Fruit fly (Drosophila melanogaster) whole organism, embryonic: ENCODE data around the gene mus101.

ENCODE experiments used
- Bgb ChIP-seq: fragments of 200-800 bp; sonication (Bioruptor generic); IDR thresholded peaks from 2 replicates; pipeline ENCODE4 v1.3.6; 2022; ENCODE audit warnings: missing biosample characterization, missing genetic modification characterization; ENCODE audit not compliant: partially characterized antibody
- C15 ChIP-seq: fragments of 200-800 bp; sonication (Bioruptor generic); IDR thresholded peaks from 3 replicates; pipeline ENCODE4 v1.3.6; 2022; ENCODE audit warnings: missing biosample characterization, missing genetic modification characterization
- CG10267 ChIP-seq: fragments of 200-800 bp; sonication (Bioruptor generic); optimal IDR thresholded peaks from 2 replicates; lab custom pipeline; 2018; ENCODE audit warnings: missing biosample characterization, mild to moderate bottlenecking, missing genetic modification characterization, moderate library complexity
- CG10979 ChIP-seq: fragments of 200-800 bp; sonication (Bioruptor generic); optimal IDR thresholded peaks from 2 replicates; lab custom pipeline; 2018; ENCODE audit warnings: missing biosample characterization, mild to moderate bottlenecking, missing genetic modification characterization, moderate library complexity
- CG12659 ChIP-seq: fragments of 200-800 bp; sonication (Bioruptor generic); optimal IDR thresholded peaks from 3 replicates; lab custom pipeline; 2017; ENCODE audit warnings: mild to moderate bottlenecking, missing biosample characterization, missing genetic modification reagents, missing genetic modification characterization
- CG13287 ChIP-seq: fragments of 200-800 bp; sonication (Bioruptor generic); IDR thresholded peaks from 2 replicates; pipeline ENCODE4 v1.3.6; 2022; ENCODE audit warnings: missing biosample characterization, missing genetic modification characterization; ENCODE audit not compliant: partially characterized antibody
- CG13775 ChIP-seq: fragments of 200-800 bp; sonication (Bioruptor generic); optimal IDR thresholded peaks from 3 replicates; lab custom pipeline; 2017; ENCODE audit warnings: missing biosample characterization, mild to moderate bottlenecking, missing genetic modification characterization
- CG14710 ChIP-seq: fragments of 200-800 bp; sonication (Bioruptor generic); optimal IDR thresholded peaks from 3 replicates; lab custom pipeline; 2019; ENCODE audit warnings: missing biosample characterization, mild to moderate bottlenecking, missing genetic modification characterization, moderate library complexity
- CG15514 ChIP-seq: fragments of 200-800 bp; sonication (Bioruptor generic); optimal IDR thresholded peaks from 3 replicates; lab custom pipeline; 2017; ENCODE audit warnings: missing biosample characterization, missing genetic modification characterization, mild to moderate bottlenecking, moderate library complexity, missing genetic modification reagents
- CG2116 ChIP-seq: fragments of 200-800 bp; sonication (Bioruptor generic); optimal IDR thresholded peaks from 3 replicates; lab custom pipeline; 2018; ENCODE audit warnings: missing biosample characterization, mild to moderate bottlenecking, missing genetic modification characterization
- CG2129 ChIP-seq: fragments of 200-800 bp; sonication (Bioruptor generic); IDR thresholded peaks from 2 replicates; pipeline ENCODE4 v1.3.6; 2022; ENCODE audit warnings: missing biosample characterization, missing genetic modification characterization; ENCODE audit not compliant: partially characterized antibody
- CG2712 ChIP-seq: fragments of 200-800 bp; optimal IDR thresholded peaks from 3 replicates; lab custom pipeline; 2019; ENCODE audit warnings: missing biosample characterization, mild to moderate bottlenecking, missing genetic modification characterization, moderate library complexity
- CG30020 ChIP-seq: fragments of 200-800 bp; optimal IDR thresholded peaks from 2 replicates; lab custom pipeline; 2019; ENCODE audit warnings: missing biosample characterization, mild to moderate bottlenecking, missing genetic modification characterization, moderate library complexity
- CG34422 ChIP-seq: fragments of 200-800 bp; sonication (Bioruptor generic); IDR thresholded peaks from 3 replicates; pipeline ENCODE4 v1.3.6; 2022; ENCODE audit warnings: missing biosample characterization, missing genetic modification characterization
- CG3995 ChIP-seq: fragments of 200-800 bp; sonication (Bioruptor generic); optimal IDR thresholded peaks from 3 replicates; lab custom pipeline; 2016; ENCODE audit warnings: missing biosample characterization, missing genetic modification characterization
- CG7963 ChIP-seq: fragments of 200-800 bp; sonication (Bioruptor generic); IDR thresholded peaks from 3 replicates; pipeline ENCODE4 v1.3.6; 2022; ENCODE audit warnings: missing biosample characterization, missing genetic modification characterization; ENCODE audit not compliant: partially characterized antibody
- CG8290 ChIP-seq, 3 experiments: fragments of 200-800 bp; sonication (Bioruptor generic); optimal IDR thresholded peaks; 2 replicates each; lab custom pipeline; 2016 to 2019; ENCODE audit warnings: missing biosample characterization in 3 of 3, missing genetic modification characterization in 3 of 3, mild to moderate bottlenecking in 2 of 3, moderate library complexity in 1 of 3
- Dfd ChIP-seq, 2 experiments: fragments of >200 bp; optimal IDR thresholded peaks; 2 replicates each; lab custom pipeline; 2017; ENCODE audit warnings: missing biosample characterization in 2 of 2, missing genetic modification characterization in 2 of 2
- Doc3 ChIP-seq: fragments of 200-800 bp; sonication (Bioruptor generic); IDR thresholded peaks from 3 replicates; pipeline ENCODE4 v1.3.6; 2022; ENCODE audit warnings: missing biosample characterization, missing genetic modification characterization; ENCODE audit not compliant: partially characterized antibody
- Dref ChIP-seq: fragments of 200-800 bp; sonication (Bioruptor generic); IDR thresholded peaks from 2 replicates; pipeline ENCODE4 v1.3.6; 2022; ENCODE audit warnings: missing biosample characterization, missing genetic modification characterization
- Drgx ChIP-seq: fragments of 200-800 bp; sonication (Bioruptor generic); IDR thresholded peaks from 2 replicates; pipeline ENCODE4 v1.3.6; 2022; ENCODE audit warnings: missing biosample characterization, missing genetic modification characterization
- E2f2 ChIP-seq: fragments of 200-800 bp; sonication (Bioruptor generic); IDR thresholded peaks from 2 replicates; pipeline ENCODE4 v1.3.6; 2022; ENCODE audit warnings: missing biosample characterization, missing genetic modification characterization
- Gug ChIP-seq: fragments of 200-800 bp; sonication (Bioruptor generic); IDR thresholded peaks from 4 replicates; pipeline ENCODE4 v1.3.6; 2022; ENCODE audit warnings: missing biosample characterization, missing genetic modification characterization
- HLH4C ChIP-seq: fragments of 200-800 bp; sonication (Bioruptor generic); IDR thresholded peaks from 3 replicates; pipeline ENCODE4 v1.3.6; 2022; ENCODE audit warnings: missing biosample characterization, missing genetic modification characterization; ENCODE audit not compliant: partially characterized antibody
- MBD-R2 ChIP-seq: fragments of 200-800 bp; sonication (Bioruptor generic); IDR thresholded peaks from 2 replicates; pipeline ENCODE4 v1.3.6; 2022; ENCODE audit warnings: missing biosample characterization, missing genetic modification characterization
- MESR4 ChIP-seq: fragments of 200-800 bp; sonication (Bioruptor generic); optimal IDR thresholded peaks from 2 replicates; lab custom pipeline; 2018; ENCODE audit warnings: missing biosample characterization, mild to moderate bottlenecking, missing genetic modification characterization, moderate library complexity
- Nf-YC ChIP-seq: fragments of 200-800 bp; optimal IDR thresholded peaks from 3 replicates; lab custom pipeline; 2019; ENCODE audit warnings: missing biosample characterization, mild to moderate bottlenecking, missing genetic modification characterization, moderate library complexity
- Opbp ChIP-seq: fragments of 200-800 bp; sonication (Bioruptor generic); IDR thresholded peaks from 3 replicates; pipeline ENCODE4 v1.3.6; 2022; ENCODE audit warnings: missing biosample characterization, missing genetic modification characterization; ENCODE audit not compliant: partially characterized antibody
- Ptx1 ChIP-seq: fragments of 200-800 bp; sonication (Bioruptor generic); IDR thresholded peaks from 2 replicates; pipeline ENCODE4 v1.3.6; 2022; ENCODE audit warnings: missing biosample characterization, missing genetic modification characterization
- Sin3A ChIP-seq: fragments of >200 bp; optimal IDR thresholded peaks from 2 replicates; lab custom pipeline; 2018
- Six4 ChIP-seq: fragments of 200-800 bp; sonication (Bioruptor generic); optimal IDR thresholded peaks from 2 replicates; lab custom pipeline; 2016; ENCODE audit warnings: missing biosample characterization, missing genetic modification characterization
- Sox100B ChIP-seq: fragments of 200-800 bp; sonication (Bioruptor generic); optimal IDR thresholded peaks from 3 replicates; lab custom pipeline; 2018; ENCODE audit warnings: missing biosample characterization, mild to moderate bottlenecking, missing genetic modification characterization
- ase ChIP-seq: fragments of 200-800 bp; sonication (Bioruptor generic); IDR thresholded peaks from 3 replicates; pipeline ENCODE4 v1.3.6; 2022; ENCODE audit warnings: missing biosample characterization, missing genetic modification characterization
- ato ChIP-seq: fragments of 200-800 bp; sonication (Bioruptor generic); IDR thresholded peaks from 2 replicates; pipeline ENCODE4 v1.3.6; 2022; ENCODE audit warnings: missing biosample characterization, missing genetic modification characterization; ENCODE audit not compliant: partially characterized antibody
- chinmo ChIP-seq: fragments of 200-800 bp; sonication (Bioruptor generic); IDR thresholded peaks from 4 replicates; pipeline ENCODE4 v1.3.6; 2022; ENCODE audit warnings: missing biosample characterization, missing genetic modification characterization; ENCODE audit not compliant: partially characterized antibody
- crol ChIP-seq: fragments of 200-800 bp; sonication (Bioruptor generic); IDR thresholded peaks from 2 replicates; pipeline ENCODE4 v1.3.6; 2022; ENCODE audit warnings: missing biosample characterization, missing genetic modification characterization
- gro ChIP-seq: fragments of 200-800 bp; sonication (Bioruptor generic); optimal IDR thresholded peaks from 2 replicates; lab custom pipeline; 2016; ENCODE audit warnings: missing biosample characterization, missing genetic modification characterization
- inv ChIP-seq: fragments of 200-800 bp; sonication (Bioruptor generic); IDR thresholded peaks from 2 replicates; pipeline ENCODE4 v1.3.6; 2022; ENCODE audit warnings: missing biosample characterization, missing genetic modification characterization; ENCODE audit not compliant: partially characterized antibody
- lilli ChIP-seq: fragments of 200-800 bp; sonication (Bioruptor generic); optimal IDR thresholded peaks from 3 replicates; lab custom pipeline; 2016; ENCODE audit warnings: missing biosample characterization, missing genetic modification characterization
- lmd ChIP-seq: fragments of 200-800 bp; sonication (Bioruptor generic); IDR thresholded peaks from 2 replicates; pipeline ENCODE4 v1.3.6; 2022; ENCODE audit warnings: missing biosample characterization, missing genetic modification characterization
- mld ChIP-seq: fragments of 200-800 bp; sonication (Bioruptor generic); IDR thresholded peaks from 3 replicates; pipeline ENCODE4 v1.3.6; 2022; ENCODE audit warnings: missing biosample characterization, missing genetic modification characterization; ENCODE audit not compliant: partially characterized antibody
- nmo ChIP-seq: fragments of 200-800 bp; sonication (Bioruptor generic); optimal IDR thresholded peaks from 2 replicates; lab custom pipeline; 2018; ENCODE audit warnings: missing biosample characterization, mild to moderate bottlenecking, missing genetic modification characterization, moderate library complexity
- pan ChIP-seq, 4 experiments: fragments of >200 bp in 3 of 4; fragments of 200-800 bp in 1 of 4; sonication (Bioruptor generic) in 1 of 4; optimal IDR thresholded peaks in 3 of 4; IDR thresholded peaks in 1 of 4; 2 replicates each; pipeline versions ENCODE4 v1.3.6 to Lab custom; 2017 to 2022; ENCODE audit warnings: missing biosample characterization in 2 of 4, missing genetic modification characterization in 2 of 4, mixed read lengths in 1 of 4
- phol ChIP-seq: fragments of 200-800 bp; sonication (Bioruptor generic); optimal IDR thresholded peaks from 3 replicates; lab custom pipeline; 2018; ENCODE audit warnings: missing biosample characterization, mild to moderate bottlenecking, missing genetic modification characterization, moderate library complexity
- rib ChIP-seq: fragments of 200-800 bp; sonication (Bioruptor generic); IDR thresholded peaks from 2 replicates; pipeline ENCODE4 v1.3.6; 2022; ENCODE audit warnings: missing biosample characterization, missing genetic modification characterization
- sna ChIP-seq: fragments of 200-800 bp; sonication (Bioruptor generic); IDR thresholded peaks from 2 replicates; pipeline ENCODE4 v1.3.6; 2022; ENCODE audit warnings: missing biosample characterization, missing genetic modification characterization; ENCODE audit not compliant: partially characterized antibody
- tin ChIP-seq: fragments of 200-800 bp; sonication (Bioruptor generic); optimal IDR thresholded peaks from 3 replicates; lab custom pipeline; 2016; ENCODE audit warnings: missing biosample characterization, missing genetic modification characterization
- trem ChIP-seq: fragments of 200-800 bp; optimal IDR thresholded peaks from 3 replicates; lab custom pipeline; 2019; ENCODE audit warnings: missing biosample characterization, mild to moderate bottlenecking, missing genetic modification characterization, moderate library complexity
- unc-4 ChIP-seq: fragments of 200-800 bp; sonication (Bioruptor generic); IDR thresholded peaks from 2 replicates; pipeline ENCODE4 v1.3.6; 2022; ENCODE audit warnings: missing biosample characterization, missing genetic modification characterization; ENCODE audit not compliant: partially characterized antibody
- vvl ChIP-seq: fragments of 200-800 bp; sonication (Bioruptor generic); IDR thresholded peaks from 2 replicates; pipeline ENCODE4 v1.3.6; 2022; ENCODE audit warnings: missing biosample characterization, missing genetic modification characterization

Gene mus101

dm6 chrX:13717982-13718402 lies 4.1 kb upstream of the mus101 start, which contains the start of gene Nadsyn (continued):
- peak; percentile 85 for TF ChIP-seq CG13287
- TF ChIP-seq HLH4C (GFP tag; lab: Robert Waterston, UW), result peak; percentile 81
- peak; percentile 84 for TF ChIP-seq Opbp
- TF ChIP-seq trem, result peak; percentile 51
- no peak for TF ChIP-seq lmd (GFP tag; lab: Robert Waterston, UW)
- no peak for TF ChIP-seq ase (GFP tag; lab: Robert Waterston, UW)
- TF ChIP-seq Drgx (GFP tag; lab: Robert Waterston, UW), result no peak
- TF ChIP-seq E2f2 (GFP tag; lab: Robert Waterston, UW), result peak; percentile 77
- 0 out of 2 replicates have a peak, but pooled peaks have one; percentile 52 for TF ChIP-seq vvl (GFP tag; lab: Robert Waterston, UW)
- peak; percentile 52 for TF ChIP-seq ato
- no peak for TF ChIP-seq tin (GFP tag; lab: Kevin White, UChicago)
- TF ChIP-seq mld (GFP tag; lab: Robert Waterston, UW), result peak; percentile 74
- peak; percentile 18 for TF ChIP-seq nmo (GFP tag; lab: Kevin White, UChicago)
- peak; percentile 80 for TF ChIP-seq Nf-YC (tag; lab: Kevin White, UChicago)
- TF ChIP-seq phol, result peak; percentile 19
- TF ChIP-seq Dref (GFP tag; lab: Robert Waterston, UW), result peak; percentile 85
- TF ChIP-seq MESR4 (GFP tag; lab: Kevin White, UChicago), result peak; percentile 53
- peak; percentile 70 for TF ChIP-seq inv
- TF ChIP-seq CG15514, result peak; percentile 39
- peak; percentile 9 for TF ChIP-seq lilli (GFP tag; lab: Kevin White, UChicago)
- peak; percentile 65; the same call in 1 of the 2 replicates for TF ChIP-seq CG2129 (GFP tag; lab: Robert Waterston, UW)
- TF ChIP-seq CG7963 (GFP tag; lab: Robert Waterston, UW), result peak; percentile 82; the same call in 2 of the 3 replicates
- TF ChIP-seq CG8290 (GFP tag; optimal IDR thresholded peaks at IDR 0.05; lab: Kevin White, UChicago), result no peak
- TF ChIP-seq CG8290 (tag; optimal IDR thresholded peaks at IDR 0.05; lab: Kevin White, UChicago), result no peak
- peak; percentile 49 for TF ChIP-seq CG2116 (GFP tag; lab: Kevin White, UChicago)
- no peak for TF ChIP-seq rib
- peak; percentile 68; the same call in 1 of the 2 replicates for TF ChIP-seq sna (GFP tag; lab: Robert Waterston, UW)
- peak; percentile 79 for TF ChIP-seq Doc3 (GFP tag; lab: Robert Waterston, UW)
- TF ChIP-seq crol, result peak; percentile 77
- no peak for TF ChIP-seq CG13775 (GFP tag; lab: Kevin White, UChicago)
- peak; percentile 34 for TF ChIP-seq CG14710 (tag; lab: Kevin White, UChicago)
- peak; percentile 73 for TF ChIP-seq CG3995
- peak; percentile 73 for TF ChIP-seq MBD-R2 (GFP tag; lab: Robert Waterston, UW)
- TF ChIP-seq CG30020 (tag; lab: Kevin White, UChicago), result peak; percentile 7
- peak; percentile 13 for TF ChIP-seq CG10267 (tag; lab: Kevin White, UChicago)
- TF ChIP-seq Bgb (GFP tag; lab: Robert Waterston, UW), result peak; percentile 84
- TF ChIP-seq Sin3A, result peak; percentile 7
- peak; percentile 81 for TF ChIP-seq unc-4 (GFP tag; lab: Robert Waterston, UW)
- 0 out of 3 replicates have a peak, but pooled peaks have one; percentile 31 for TF ChIP-seq CG34422 (GFP tag; lab: Robert Waterston, UW)
- TF ChIP-seq chinmo (GFP tag; lab: Robert Waterston, UW), result 0 out of 4 replicates have a peak, but pooled peaks have one; percentile 61

DNA sequence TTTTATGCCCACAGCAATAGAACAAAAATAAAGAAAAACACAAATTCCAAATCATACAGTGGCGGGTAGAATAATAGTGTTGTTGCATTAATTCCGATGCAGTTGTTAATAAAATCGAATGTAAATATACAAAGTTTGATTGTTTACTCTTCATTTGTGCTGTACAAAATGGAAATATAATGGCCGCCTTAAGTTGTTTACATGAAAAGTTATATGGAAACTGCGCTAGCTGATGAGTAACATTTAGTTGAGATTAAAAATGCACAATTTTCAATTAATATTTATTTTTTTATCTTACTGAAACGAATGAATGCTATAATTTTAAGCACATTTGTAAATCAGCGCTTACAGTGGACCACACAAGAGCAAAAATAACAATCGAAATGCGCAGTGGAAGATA lies 12.8 kb downstream of the mus101 start:
- TF ChIP-seq CG15514, result no peak
- TF ChIP-seq Gug (GFP tag; lab: Robert Waterston, UW), result no peak
- TF ChIP-seq CG2712 (tag; lab: Kevin White, UChicago), result peak; percentile 22
- no peak for TF ChIP-seq gro (GFP tag; lab: Kevin White, UChicago)
- no peak for TF ChIP-seq pan (optimal IDR thresholded peaks at IDR 0.05; lab: Kevin White, UChicago)
- peak in 1 of 2 experiments; percentile 21 for TF ChIP-seq pan (GFP tag; optimal IDR thresholded peaks at IDR 0.05 in 1 of 2, IDR thresholded peaks at IDR 0.05 in 1 of 2)
- peak; percentile 25 for TF ChIP-seq phol
- no peak for TF ChIP-seq Dfd (GFP tag; optimal IDR thresholded peaks at IDR 0.05; lab: Kevin White, UChicago)
- TF ChIP-seq Six4 (GFP tag; lab: Kevin White, UChicago), result no peak
- TF ChIP-seq Ptx1, result peak; percentile 20; the same call in 1 of the 2 replicates
- TF ChIP-seq C15 (GFP tag; lab: Robert Waterston, UW), result no peak
- TF ChIP-seq CG12659, result peak; percentile 8
- peak; percentile 29 for TF ChIP-seq CG10979 (tag; lab: Kevin White, UChicago)
- peak; percentile 29 for TF ChIP-seq Sox100B (GFP tag; lab: Kevin White, UChicago)
